Fruit fly (Drosophila melanogaster) whole organism, embryonic: ENCODE measurements around the gene pr.

Experiments used
- B-H2 ChIP-seq: fragments of 200-800 bp; sonication (Bioruptor generic); optimal IDR thresholded peaks from 2 replicates; lab custom pipeline; 2018; ENCODE audit warnings: missing biosample characterization, mild to moderate bottlenecking, missing genetic modification characterization
- CG10543 ChIP-seq: fragments of 200-800 bp; sonication (Bioruptor generic); optimal IDR thresholded peaks from 3 replicates; lab custom pipeline; 2017; ENCODE audit warnings: missing biosample characterization, mild to moderate bottlenecking, missing genetic modification characterization, moderate library complexity
- CG1233 ChIP-seq: fragments of 200-800 bp; sonication (Bioruptor generic); optimal IDR thresholded peaks from 4 replicates; lab custom pipeline; 2018; ENCODE audit warnings: missing biosample characterization, mild to moderate bottlenecking, missing genetic modification characterization
- CG13624 ChIP-seq: fragments of 200-800 bp; sonication (Bioruptor generic); optimal IDR thresholded peaks from 2 replicates; lab custom pipeline; 2016; ENCODE audit warnings: missing biosample characterization, missing genetic modification characterization
- CG13775 ChIP-seq: fragments of 200-800 bp; sonication (Bioruptor generic); optimal IDR thresholded peaks from 3 replicates; lab custom pipeline; 2017; ENCODE audit warnings: missing biosample characterization, mild to moderate bottlenecking, missing genetic modification characterization
- CG17328 ChIP-seq: fragments of 200-800 bp; sonication (Bioruptor generic); IDR thresholded peaks from 2 replicates; pipeline ENCODE4 v1.3.6; 2022; ENCODE audit warnings: missing biosample characterization, missing genetic modification characterization
- CG30403 ChIP-seq: fragments of 200-800 bp; sonication (Bioruptor generic); optimal IDR thresholded peaks from 3 replicates; lab custom pipeline; 2016; ENCODE audit warnings: missing biosample characterization, missing genetic modification characterization
- CG3065 ChIP-seq: fragments of 200-800 bp; sonication (Bioruptor generic); optimal IDR thresholded peaks from 2 replicates; lab custom pipeline; 2016; ENCODE audit warnings: missing biosample characterization, missing genetic modification characterization
- CG3281 ChIP-seq: fragments of 200-800 bp; sonication (Bioruptor generic); optimal IDR thresholded peaks from 3 replicates; lab custom pipeline; 2017; ENCODE audit warnings: missing biosample characterization, mild to moderate bottlenecking, missing genetic modification characterization
- CG33557 ChIP-seq: fragments of 200-800 bp; sonication (Bioruptor generic); optimal IDR thresholded peaks from 2 replicates; lab custom pipeline; 2019; ENCODE audit warnings: missing biosample characterization, mild to moderate bottlenecking, missing genetic modification characterization, moderate library complexity
- CG6791 ChIP-seq: fragments of 200-800 bp; sonication (Bioruptor generic); IDR thresholded peaks from 3 replicates; pipeline ENCODE4 v1.3.6; 2022; ENCODE audit warnings: missing biosample characterization, missing genetic modification characterization; ENCODE audit not compliant: partially characterized antibody
- CG6813 ChIP-seq: fragments of 200-800 bp; sonication (Bioruptor generic); optimal IDR thresholded peaks from 2 replicates; lab custom pipeline; 2017; ENCODE audit warnings: missing biosample characterization, missing genetic modification characterization, mild to moderate bottlenecking, moderate library complexity, missing genetic modification reagents
- CG7372 ChIP-seq: fragments of 200-800 bp; sonication (Bioruptor generic); IDR thresholded peaks from 2 replicates; pipeline ENCODE4 v1.3.6; 2022; ENCODE audit warnings: missing biosample characterization, missing genetic modification characterization
- CG9437 ChIP-seq: fragments of 200-800 bp; sonication (Bioruptor generic); optimal IDR thresholded peaks from 2 replicates; lab custom pipeline; 2018; ENCODE audit warnings: missing biosample characterization, mild to moderate bottlenecking, missing genetic modification characterization
- D19B ChIP-seq: fragments of 200-800 bp; sonication (Bioruptor generic); optimal IDR thresholded peaks from 2 replicates; lab custom pipeline; 2017; ENCODE audit warnings: missing biosample characterization, mild to moderate bottlenecking, missing genetic modification characterization
- Dek ChIP-seq: fragments of 200-800 bp; sonication (Bioruptor generic); optimal IDR thresholded peaks from 3 replicates; lab custom pipeline; 2019; ENCODE audit warnings: missing biosample characterization, mild to moderate bottlenecking, missing genetic modification characterization, moderate library complexity
- Fer1 ChIP-seq: fragments of 200-800 bp; sonication (Bioruptor generic); optimal IDR thresholded peaks from 2 replicates; lab custom pipeline; 2017; ENCODE audit warnings: missing biosample characterization, mild to moderate bottlenecking, missing genetic modification characterization
- Hand ChIP-seq: fragments of 200-800 bp; sonication (Bioruptor generic); optimal IDR thresholded peaks from 2 replicates; lab custom pipeline; 2017; ENCODE audit warnings: mild to moderate bottlenecking, missing biosample characterization, missing genetic modification reagents, missing genetic modification characterization
- MBD-R2 ChIP-seq: fragments of 200-800 bp; sonication (Bioruptor generic); IDR thresholded peaks from 2 replicates; pipeline ENCODE4 v1.3.6; 2022; ENCODE audit warnings: missing biosample characterization, missing genetic modification characterization
- MESR4 ChIP-seq: fragments of 200-800 bp; sonication (Bioruptor generic); optimal IDR thresholded peaks from 2 replicates; lab custom pipeline; 2018; ENCODE audit warnings: missing biosample characterization, mild to moderate bottlenecking, missing genetic modification characterization, moderate library complexity
- Pdp1 ChIP-seq, 2 experiments: fragments of 200-800 bp; sonication (Bioruptor generic); optimal IDR thresholded peaks; 3 replicates each; lab custom pipeline; 2016; ENCODE audit warnings: missing biosample characterization in 2 of 2, missing genetic modification characterization in 2 of 2, mild to moderate bottlenecking in 1 of 2, moderate library complexity in 1 of 2
- Side ChIP-seq: fragments of 200-800 bp; sonication (Bioruptor generic); optimal IDR thresholded peaks from 2 replicates; lab custom pipeline; 2016; ENCODE audit warnings: missing biosample characterization, missing genetic modification characterization
- Sox100B ChIP-seq: fragments of 200-800 bp; sonication (Bioruptor generic); optimal IDR thresholded peaks from 3 replicates; lab custom pipeline; 2018; ENCODE audit warnings: missing biosample characterization, mild to moderate bottlenecking, missing genetic modification characterization
- Sry-δ ChIP-seq: fragments of 200-800 bp; sonication (Bioruptor generic); optimal IDR thresholded peaks from 2 replicates; lab custom pipeline; 2016; ENCODE audit warnings: missing biosample characterization, missing genetic modification characterization
- Tbp ChIP-seq: fragments of >200 bp; optimal IDR thresholded peaks from 2 replicates; lab custom pipeline; 2018; ENCODE audit warnings: missing biosample characterization, missing genetic modification characterization
- bsh ChIP-seq, 2 experiments: fragments of 200-800 bp; sonication (Bioruptor generic); optimal IDR thresholded peaks; 2 replicates each; lab custom pipeline; 2017 to 2018; ENCODE audit warnings: mild to moderate bottlenecking in 2 of 2, missing biosample characterization in 2 of 2, missing genetic modification characterization in 2 of 2, moderate library complexity in 1 of 2
- caup ChIP-seq: fragments of 200-800 bp; sonication (Bioruptor generic); optimal IDR thresholded peaks from 3 replicates; lab custom pipeline; 2017; ENCODE audit warnings: missing biosample characterization, mild to moderate bottlenecking, missing genetic modification characterization, moderate library complexity; ENCODE audit not compliant: severe bottlenecking
- cg ChIP-seq: fragments of 200-800 bp; sonication (Bioruptor generic); optimal IDR thresholded peaks from 3 replicates; lab custom pipeline; 2019; ENCODE audit warnings: missing biosample characterization, mild to moderate bottlenecking, missing genetic modification characterization, moderate library complexity
- croc ChIP-seq: fragments of 200-800 bp; sonication (Bioruptor generic); conservative IDR thresholded peaks from 3 replicates; pipeline ENCODE4 v1.3.6; 2022; ENCODE audit warnings: missing biosample characterization, missing genetic modification characterization
- cwo ChIP-seq: fragments of 200-800 bp; sonication (Bioruptor generic); optimal IDR thresholded peaks from 3 replicates; lab custom pipeline; 2017; ENCODE audit warnings: missing biosample characterization, missing genetic modification characterization, mild to moderate bottlenecking, moderate library complexity, missing genetic modification reagents
- dmrt11E ChIP-seq: fragments of 200-800 bp; sonication (Bioruptor generic); optimal IDR thresholded peaks from 3 replicates; lab custom pipeline; 2018; ENCODE audit warnings: missing biosample characterization, mild to moderate bottlenecking, missing genetic modification characterization, moderate library complexity
- emc ChIP-seq: fragments of 200-800 bp; sonication (Bioruptor generic); optimal IDR thresholded peaks from 2 replicates; lab custom pipeline; 2016; ENCODE audit warnings: missing biosample characterization, missing genetic modification characterization
- en ChIP-seq: fragments of 200-800 bp; sonication (Bioruptor generic); optimal IDR thresholded peaks from 2 replicates; lab custom pipeline; 2016; ENCODE audit warnings: missing biosample characterization, missing genetic modification characterization
- esg ChIP-seq: fragments of 200-800 bp; sonication (Bioruptor generic); conservative IDR thresholded peaks from 2 replicates; pipeline ENCODE4 v1.3.6; 2022; ENCODE audit warnings: missing biosample characterization, missing genetic modification characterization
- gt ChIP-seq: fragments of 200-800 bp; sonication (Bioruptor generic); IDR thresholded peaks from 2 replicates; pipeline ENCODE4 v1.3.6; 2022; ENCODE audit warnings: missing biosample characterization, missing genetic modification characterization
- hkb ChIP-seq, 2 experiments: fragments of 200-800 bp in 1 of 2; fragments of >200 bp in 1 of 2; sonication (Bioruptor generic) in 1 of 2; IDR thresholded peaks in 1 of 2; optimal IDR thresholded peaks in 1 of 2; 2 replicates each; pipeline versions ENCODE4 v1.3.6 to Lab custom; 2017 to 2022; ENCODE audit warnings: missing biosample characterization in 1 of 2, missing genetic modification characterization in 1 of 2
- ind ChIP-seq: fragments of 200-800 bp; sonication (Bioruptor generic); optimal IDR thresholded peaks from 3 replicates; lab custom pipeline; 2016; ENCODE audit warnings: missing biosample characterization, missing genetic modification characterization
- kni ChIP-seq: fragments of 200-800 bp; sonication (Bioruptor generic); optimal IDR thresholded peaks from 3 replicates; lab custom pipeline; 2017; ENCODE audit warnings: mild to moderate bottlenecking, missing biosample characterization, missing genetic modification reagents, missing genetic modification characterization
- lbe ChIP-seq: fragments of 200-800 bp; sonication (Bioruptor generic); optimal IDR thresholded peaks from 2 replicates; lab custom pipeline; 2016; ENCODE audit warnings: missing biosample characterization, mild to moderate bottlenecking, missing genetic modification characterization
- lola ChIP-seq, 3 experiments: fragments of >200 bp in 2 of 3; fragments of 200-800 bp in 1 of 3; sonication (Bioruptor generic) in 1 of 3; optimal IDR thresholded peaks; 2 replicates each; lab custom pipeline; 2017 to 2019; ENCODE audit warnings: missing biosample characterization in 3 of 3, missing genetic modification characterization in 3 of 3, mild to moderate bottlenecking in 1 of 3, moderate library complexity in 1 of 3
- odd ChIP-seq: fragments of 200-800 bp; sonication (Bioruptor generic); optimal IDR thresholded peaks from 2 replicates; lab custom pipeline; 2017; ENCODE audit warnings: missing biosample characterization, mild to moderate bottlenecking, missing genetic modification characterization
- otp ChIP-seq: fragments of 200-800 bp; sonication (Bioruptor generic); IDR thresholded peaks from 3 replicates; pipeline ENCODE4, ENCODE4 v1.3.6; 2022; ENCODE audit warnings: missing biosample characterization, missing genetic modification characterization
- prd ChIP-seq, 3 experiments: fragments of >200 bp in 2 of 3; fragments of 200-800 bp in 1 of 3; sonication (Bioruptor generic) in 1 of 3; optimal IDR thresholded peaks in 2 of 3; IDR thresholded peaks in 1 of 3; 2 replicates in 2 of 3; 3 replicates in 1 of 3; pipeline versions ENCODE4 v1.3.6 to Lab custom; 2017 to 2022; ENCODE audit warnings: missing biosample characterization in 1 of 3, missing genetic modification characterization in 1 of 3
- ssp ChIP-seq: fragments of 200-800 bp; sonication (Bioruptor generic); IDR thresholded peaks from 2 replicates; pipeline ENCODE4 v1.3.6; 2022; ENCODE audit warnings: missing biosample characterization, missing genetic modification characterization
- stc ChIP-seq: fragments of 200-800 bp; sonication (Bioruptor generic); IDR thresholded peaks from 2 replicates; pipeline ENCODE4 v1.3.6; 2022; ENCODE audit warnings: missing biosample characterization, missing genetic modification characterization
- tap ChIP-seq: fragments of 200-800 bp; optimal IDR thresholded peaks from 3 replicates; lab custom pipeline; 2019; ENCODE audit warnings: missing biosample characterization, mild to moderate bottlenecking, missing genetic modification characterization, moderate library complexity
- wek ChIP-seq: fragments of 200-800 bp; sonication (Bioruptor generic); optimal IDR thresholded peaks from 3 replicates; lab custom pipeline; 2018; ENCODE audit warnings: missing biosample characterization, mild to moderate bottlenecking, missing genetic modification characterization, moderate library complexity
- zf30C ChIP-seq: fragments of 200-800 bp; sonication (Bioruptor generic); optimal IDR thresholded peaks from 3 replicates; lab custom pipeline; 2018; ENCODE audit warnings: missing biosample characterization, mild to moderate bottlenecking, missing genetic modification characterization

pr gene

dm6 chr2L:20097105-20097631 lies 21.9 kb upstream of the pr start, which contains the start of the genes mRpS18B and Kua (continued):
- TF ChIP-seq D19B (no peak), Hand (GFP tag; lab: Kevin White, UChicago) (no peak), MESR4 (GFP tag; lab: Kevin White, UChicago) (peak; percentile 40), Side (GFP tag; lab: Kevin White, UChicago) (no peak), ssp (GFP tag; lab: Robert Waterston, UW) (peak; percentile 60), CG13624 (GFP tag; lab: Kevin White, UChicago) (peak; percentile 26), bsh (GFP tag; optimal IDR thresholded peaks at IDR 0.05; lab: Kevin White, UChicago) (peak in 1 of 2 experiments; percentile 54), kni (GFP tag; lab: Kevin White, UChicago) (no peak), CG30403 (GFP tag; lab: Kevin White, UChicago) (peak; percentile 63), CG1233 (GFP tag; lab: Kevin White, UChicago) (peak; percentile 14), odd (GFP tag; lab: Kevin White, UChicago) (no peak), CG3281 (GFP tag; lab: Kevin White, UChicago) (peak; percentile 50), CG7372 (GFP tag; lab: Robert Waterston, UW) (0 out of 2 replicates have a peak, but pooled peaks have one; percentile 32), otp (GFP tag; lab: Robert Waterston, UW) (peak; percentile 40; the same call in 1 of the 3 replicates), CG6791 (GFP tag; lab: Robert Waterston, UW) (no peak), caup (peak; percentile 28), MBD-R2 (GFP tag; lab: Robert Waterston, UW) (peak; percentile 88), Sox100B (peak; percentile 62), Pdp1 (GFP tag; optimal IDR thresholded peaks at IDR 0.05; lab: Kevin White, UChicago) (peak; percentile 14 to 87), Fer1 (GFP tag; lab: Kevin White, UChicago) (peak; percentile 26), prd (optimal IDR thresholded peaks at IDR 0.05; lab: Kevin White, UChicago) (no peak), prd (GFP tag; IDR thresholded peaks at IDR 0.05; lab: Robert Waterston, UW) (peak; percentile 72), stc (GFP tag; lab: Robert Waterston, UW) (peak; percentile 23; the same call in 1 of the 2 replicates), cg (GFP tag; lab: Kevin White, UChicago) (no peak), gt (no peak), en (GFP tag; lab: Kevin White, UChicago) (no peak), Sry-δ (GFP tag; lab: Kevin White, UChicago) (peak; percentile 54), Dek (tag; lab: Kevin White, UChicago) (peak; percentile 35), CG33557 (GFP tag; lab: Kevin White, UChicago) (no peak), lola (GFP tag; optimal IDR thresholded peaks at IDR 0.05; lab: Kevin White, UChicago) (peak in 1 of 3 experiments; percentile 52), CG17328 (GFP tag; lab: Robert Waterston, UW) (no peak), CG13775 (peak; percentile 59), B-H2 (GFP tag; lab: Kevin White, UChicago) (peak; percentile 68), esg (0 out of 2 replicates have a peak, but pooled peaks have one; percentile 15), CG6813 (GFP tag; lab: Kevin White, UChicago) (peak; percentile 25), CG3065 (GFP tag; lab: Kevin White, UChicago) (no peak), croc (no peak), Tbp (GFP tag; lab: Kevin White, UChicago) (no peak), CG9437 (GFP tag; lab: Kevin White, UChicago) (peak; percentile 86), lbe (GFP tag; lab: Kevin White, UChicago) (no peak), zf30C (GFP tag; lab: Kevin White, UChicago) (no peak), ind (GFP tag; lab: Kevin White, UChicago) (peak; percentile 53), emc (no peak), dmrt11E (tag; lab: Kevin White, UChicago) (peak; percentile 58), wek (GFP tag; lab: Kevin White, UChicago) (peak; percentile 49), hkb (optimal IDR thresholded peaks at IDR 0.05; lab: Kevin White, UChicago) (no peak), hkb (GFP tag; IDR thresholded peaks at IDR 0.05; lab: Robert Waterston, UW) (peak; percentile 53), cwo (GFP tag; lab: Kevin White, UChicago) (no peak), tap (tag; lab: Kevin White, UChicago) (peak; percentile 29), CG10543 (GFP tag; lab: Kevin White, UChicago) (peak; percentile 4)
